Fruit fly (Drosophila melanogaster): ENCODE results near the gene CG12728.

DNA sequence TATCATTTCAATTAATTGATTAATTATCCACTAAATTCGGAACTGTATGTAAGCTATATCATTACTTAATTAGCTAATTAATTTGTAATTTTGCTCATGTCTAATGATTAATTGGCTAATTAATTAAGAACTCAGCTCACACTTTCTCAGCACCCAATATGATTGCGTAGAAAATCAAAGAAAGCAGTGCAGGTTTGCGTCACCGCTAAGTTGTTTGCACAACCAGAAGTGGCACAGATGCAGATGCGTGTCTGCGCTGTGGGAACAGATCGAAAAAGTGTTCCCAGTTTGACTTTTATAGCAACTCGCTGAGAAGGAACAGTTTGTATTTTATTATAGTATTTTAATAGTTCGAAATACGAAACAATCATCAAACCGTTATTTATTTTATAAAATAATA is 49.7 kb downstream of the CG12728 start:
- TF ChIP-seq brk (GFP tag; optimal IDR thresholded peaks at IDR 0.05) (no peak), psq (GFP tag; optimal IDR thresholded peaks at IDR 0.05) (no peak), usp (GFP tag; optimal IDR thresholded peaks at IDR 0.05) (no peak), Jra (GFP tag; optimal IDR thresholded peaks at IDR 0.05) (no peak), CG32264 (GFP tag; optimal IDR thresholded peaks at IDR 0.05) (no peak), pan (optimal IDR thresholded peaks at IDR 0.05) (no peak), jim (GFP tag; optimal IDR thresholded peaks at IDR 0.05) (no peak), woc (GFP tag; optimal IDR thresholded peaks at IDR 0.05) (no peak), Hr78 (GFP tag; optimal IDR thresholded peaks at IDR 0.05) (no peak), Abd-B (GFP tag; optimal IDR thresholded peaks at IDR 0.05) (no peak), CG9705 (GFP tag; optimal IDR thresholded peaks at IDR 0.05) (no peak), sv (GFP tag; optimal IDR thresholded peaks at IDR 0.05) (no peak)
